Worm (Caenorhabditis elegans) whole organism, L2 larva: ENCODE measurements around the gene F07F6.4.

Source experiments
- alr-1 ChIP-seq: fragments of 150-350 bp; optimal IDR thresholded peaks from 2 replicates; lab custom pipeline; 2014; ENCODE audit warnings: missing biosample characterization, missing genetic modification characterization
- nhr-11 ChIP-seq: fragments of 150-350 bp; optimal IDR thresholded peaks from 2 replicates; lab custom pipeline; 2014; ENCODE audit warnings: missing biosample characterization, missing genetic modification characterization

DNA sequence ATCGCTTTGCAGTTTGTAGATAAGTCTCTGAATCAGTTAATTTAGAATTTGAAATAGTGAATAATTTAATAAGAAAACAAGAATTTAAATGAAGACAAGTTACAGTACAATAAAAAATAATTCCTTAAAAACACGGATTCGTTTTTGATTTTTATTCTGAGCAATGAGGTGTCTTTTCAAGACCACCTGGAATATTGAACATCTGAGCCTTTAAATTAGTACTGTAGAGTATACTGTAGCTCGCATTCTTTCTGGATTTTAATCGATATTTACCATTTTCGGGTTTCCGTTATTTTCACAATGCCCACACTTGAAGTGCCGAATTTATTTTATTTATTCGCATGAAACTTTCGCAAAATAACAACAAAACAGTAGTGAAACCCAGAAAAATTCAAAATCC, 5.5 kb downstream of the F07F6.4 start, which contains the start of gene F07F6.7:
- no peak for TF ChIP-seq alr-1 (tag; lab: Kevin White, UChicago)
- TF ChIP-seq nhr-11 (tag; lab: Kevin White, UChicago) = no peak
